Fruit fly (Drosophila melanogaster) whole organism, embryonic: Measurements from ENCODE around the gene CG43291.

ENCODE experiments used
- Abd-B ChIP-seq: fragments of 200-800 bp; sonication (Bioruptor generic); optimal IDR thresholded peaks from 2 replicates; lab custom pipeline; 2018; ENCODE audit warnings: missing biosample characterization, mild to moderate bottlenecking, missing genetic modification characterization, moderate library complexity
- CG10565 ChIP-seq: fragments of 200-800 bp; sonication (Bioruptor generic); optimal IDR thresholded peaks from 3 replicates; lab custom pipeline; 2016; ENCODE audit warnings: missing biosample characterization, mild to moderate bottlenecking, missing genetic modification characterization
- CG11398 ChIP-seq: fragments of 200-800 bp; sonication (Bioruptor generic); optimal IDR thresholded peaks from 2 replicates; lab custom pipeline; 2016; ENCODE audit warnings: missing biosample characterization, missing genetic modification characterization
- CG13424 ChIP-seq: fragments of 200-800 bp; sonication (Bioruptor generic); optimal IDR thresholded peaks from 2 replicates; lab custom pipeline; 2019; ENCODE audit warnings: missing biosample characterization, mild to moderate bottlenecking, missing genetic modification characterization, moderate library complexity
- CG15601 ChIP-seq: fragments of 200-800 bp; sonication (Bioruptor generic); optimal IDR thresholded peaks from 3 replicates; lab custom pipeline; 2019; ENCODE audit warnings: missing biosample characterization, mild to moderate bottlenecking, missing genetic modification characterization, moderate library complexity
- CG17359 ChIP-seq: fragments of 200-800 bp; sonication (Bioruptor generic); optimal IDR thresholded peaks from 3 replicates; lab custom pipeline; 2018; ENCODE audit warnings: missing biosample characterization, mild to moderate bottlenecking, missing genetic modification characterization, moderate library complexity
- CG17568 ChIP-seq: fragments of 200-800 bp; sonication (Bioruptor generic); optimal IDR thresholded peaks from 2 replicates; lab custom pipeline; 2018; ENCODE audit warnings: missing biosample characterization, mild to moderate bottlenecking, missing genetic modification characterization, moderate library complexity
- CG17612 ChIP-seq: fragments of 200-800 bp; sonication (Bioruptor generic); IDR thresholded peaks from 2 replicates; pipeline ENCODE4 v1.3.6; 2022; ENCODE audit warnings: missing biosample characterization, missing genetic modification characterization
- CG18011 ChIP-seq: fragments of 200-800 bp; sonication (Bioruptor generic); optimal IDR thresholded peaks from 2 replicates; lab custom pipeline; 2017; ENCODE audit warnings: missing biosample characterization, missing genetic modification characterization, mild to moderate bottlenecking, moderate library complexity, missing genotype
- CG31388 ChIP-seq: fragments of 200-800 bp; sonication (Bioruptor generic); optimal IDR thresholded peaks from 2 replicates; lab custom pipeline; 2016; ENCODE audit warnings: missing biosample characterization, missing genetic modification characterization
- CG32767 ChIP-seq: fragments of 200-800 bp; sonication (Bioruptor generic); IDR thresholded peaks from 2 replicates; pipeline ENCODE4 v1.3.6; 2022; ENCODE audit warnings: missing biosample characterization, missing genetic modification characterization
- CG33213 ChIP-seq: fragments of 200-800 bp; sonication (Bioruptor generic); optimal IDR thresholded peaks from 3 replicates; lab custom pipeline; 2016; ENCODE audit warnings: missing biosample characterization, missing genetic modification characterization
- CG4404 ChIP-seq: fragments of 200-800 bp; sonication (Bioruptor generic); IDR thresholded peaks from 2 replicates; pipeline ENCODE4 v1.3.6; 2022; ENCODE audit warnings: missing biosample characterization, missing genetic modification characterization
- CG5245 ChIP-seq: fragments of 200-800 bp; sonication (Bioruptor generic); optimal IDR thresholded peaks from 3 replicates; lab custom pipeline; 2016; ENCODE audit warnings: missing biosample characterization, missing genetic modification characterization
- CG6175 ChIP-seq: fragments of 200-800 bp; sonication (Bioruptor generic); IDR thresholded peaks from 3 replicates; pipeline ENCODE4 v1.3.6; 2022; ENCODE audit warnings: missing biosample characterization, missing genetic modification characterization
- CkIIα-i1 ChIP-seq: fragments of 200-800 bp; sonication (Bioruptor generic); IDR thresholded peaks from 2 replicates; pipeline ENCODE4 v1.3.6; 2022; ENCODE audit warnings: missing biosample characterization, missing genetic modification characterization
- CoRest ChIP-seq: fragments of 200-800 bp; sonication (Bioruptor generic); optimal IDR thresholded peaks from 3 replicates; lab custom pipeline; 2018; ENCODE audit warnings: missing biosample characterization, mild to moderate bottlenecking, missing genetic modification characterization, moderate library complexity
- H2.0 ChIP-seq: fragments of 200-800 bp; sonication (Bioruptor generic); IDR thresholded peaks from 2 replicates; pipeline ENCODE4 v1.3.6; 2022; ENCODE audit warnings: missing biosample characterization, missing genetic modification characterization
- Hey ChIP-seq: fragments of 200-800 bp; sonication (Bioruptor generic); optimal IDR thresholded peaks from 3 replicates; lab custom pipeline; 2018; ENCODE audit warnings: missing biosample characterization, mild to moderate bottlenecking, missing genetic modification characterization
- Hsf ChIP-seq: fragments of 200-800 bp; sonication (Bioruptor generic); optimal IDR thresholded peaks from 3 replicates; lab custom pipeline; 2016; ENCODE audit warnings: missing biosample characterization, missing genetic modification characterization
- Lim3 ChIP-seq: fragments of 200-800 bp; sonication (Bioruptor generic); IDR thresholded peaks from 2 replicates; pipeline ENCODE4 v1.3.6; 2022; ENCODE audit warnings: missing biosample characterization, missing genetic modification characterization
- NC2α ChIP-seq: fragments of 200-800 bp; sonication (Bioruptor generic); optimal IDR thresholded peaks from 2 replicates; lab custom pipeline; 2016; ENCODE audit warnings: missing biosample characterization, missing genetic modification characterization
- Oli ChIP-seq: fragments of 200-800 bp; sonication (Bioruptor generic); optimal IDR thresholded peaks from 2 replicates; lab custom pipeline; 2018; ENCODE audit warnings: missing biosample characterization, mild to moderate bottlenecking, missing genetic modification characterization, moderate library complexity
- Poxn ChIP-seq: fragments of 200-800 bp; sonication (Bioruptor generic); IDR thresholded peaks from 2 replicates; pipeline ENCODE4 v1.3.6; 2022; ENCODE audit warnings: missing biosample characterization, missing genetic modification characterization
- Six4 ChIP-seq: fragments of 200-800 bp; sonication (Bioruptor generic); optimal IDR thresholded peaks from 2 replicates; lab custom pipeline; 2016; ENCODE audit warnings: missing biosample characterization, missing genetic modification characterization
- Usf ChIP-seq: fragments of 200-800 bp; sonication (Bioruptor generic); optimal IDR thresholded peaks from 2 replicates; lab custom pipeline; 2017; ENCODE audit warnings: missing genotype, missing biosample characterization, missing genetic modification characterization
- ase ChIP-seq: fragments of 200-800 bp; sonication (Bioruptor generic); IDR thresholded peaks from 3 replicates; pipeline ENCODE4 v1.3.6; 2022; ENCODE audit warnings: missing biosample characterization, missing genetic modification characterization
- br ChIP-seq: fragments of >200 bp; optimal IDR thresholded peaks from 2 replicates; lab custom pipeline; 2017
- btn ChIP-seq: fragments of 200-800 bp; sonication (Bioruptor generic); optimal IDR thresholded peaks from 2 replicates; lab custom pipeline; 2016; ENCODE audit warnings: missing biosample characterization, missing genetic modification characterization
- cas ChIP-seq: fragments of 200-800 bp; sonication (Bioruptor generic); IDR thresholded peaks from 2 replicates; pipeline ENCODE4 v1.3.6; 2022; ENCODE audit warnings: missing biosample characterization, missing genetic modification characterization
- chn ChIP-seq: fragments of 200-800 bp; sonication (Bioruptor generic); optimal IDR thresholded peaks from 2 replicates; lab custom pipeline; 2016; ENCODE audit warnings: missing biosample characterization, missing genetic modification characterization
- croc ChIP-seq: fragments of 200-800 bp; sonication (Bioruptor generic); conservative IDR thresholded peaks from 3 replicates; pipeline ENCODE4 v1.3.6; 2022; ENCODE audit warnings: missing biosample characterization, missing genetic modification characterization
- dati ChIP-seq: fragments of 200-800 bp; sonication (Bioruptor generic); IDR thresholded peaks from 2 replicates; pipeline ENCODE4 v1.3.6; 2022; ENCODE audit warnings: missing biosample characterization, missing genetic modification characterization
- en ChIP-seq: fragments of 200-800 bp; sonication (Bioruptor generic); optimal IDR thresholded peaks from 2 replicates; lab custom pipeline; 2016; ENCODE audit warnings: missing biosample characterization, missing genetic modification characterization
- fd3F ChIP-seq: fragments of 200-800 bp; sonication (Bioruptor generic); optimal IDR thresholded peaks from 2 replicates; lab custom pipeline; 2018; ENCODE audit warnings: missing biosample characterization, mild to moderate bottlenecking, missing genetic modification characterization, moderate library complexity
- grau ChIP-seq: fragments of 200-800 bp; optimal IDR thresholded peaks from 3 replicates; lab custom pipeline; 2019; ENCODE audit warnings: missing biosample characterization, mild to moderate bottlenecking, missing genetic modification characterization, moderate library complexity
- gro ChIP-seq: fragments of 200-800 bp; sonication (Bioruptor generic); optimal IDR thresholded peaks from 2 replicates; lab custom pipeline; 2016; ENCODE audit warnings: missing biosample characterization, missing genetic modification characterization
- gsb ChIP-seq: fragments of 200-800 bp; sonication (Bioruptor generic); IDR thresholded peaks from 2 replicates; pipeline ENCODE4 v1.3.6; 2022; ENCODE audit warnings: missing biosample characterization, missing genetic modification characterization
- inv ChIP-seq: fragments of 200-800 bp; sonication (Bioruptor generic); IDR thresholded peaks from 2 replicates; pipeline ENCODE4 v1.3.6; 2022; ENCODE audit warnings: missing biosample characterization, missing genetic modification characterization; ENCODE audit not compliant: partially characterized antibody
- jumu ChIP-seq: fragments of 200-800 bp; sonication (Bioruptor generic); optimal IDR thresholded peaks from 3 replicates; lab custom pipeline; 2016; ENCODE audit warnings: missing biosample characterization, missing genetic modification characterization
- lola ChIP-seq, 3 experiments: fragments of >200 bp in 2 of 3; fragments of 200-800 bp in 1 of 3; sonication (Bioruptor generic) in 1 of 3; optimal IDR thresholded peaks; 2 replicates each; lab custom pipeline; 2017 to 2019; ENCODE audit warnings: missing biosample characterization in 3 of 3, missing genetic modification characterization in 3 of 3, mild to moderate bottlenecking in 1 of 3, moderate library complexity in 1 of 3
- mirr ChIP-seq: fragments of 200-800 bp; sonication (Bioruptor generic); optimal IDR thresholded peaks from 3 replicates; lab custom pipeline; 2018; ENCODE audit warnings: missing biosample characterization, mild to moderate bottlenecking, missing genetic modification characterization
- oc ChIP-seq: fragments of 200-800 bp; sonication (Bioruptor generic); optimal IDR thresholded peaks from 2 replicates; lab custom pipeline; 2018; ENCODE audit warnings: missing biosample characterization, mild to moderate bottlenecking, missing genetic modification characterization, moderate library complexity
- schlank ChIP-seq: fragments of 200-800 bp; sonication (Bioruptor generic); optimal IDR thresholded peaks from 2 replicates; lab custom pipeline; 2018; ENCODE audit warnings: missing biosample characterization, mild to moderate bottlenecking, missing genetic modification characterization
- sisA ChIP-seq: fragments of 200-800 bp; sonication (Bioruptor generic); IDR thresholded peaks from 2 replicates; pipeline ENCODE4 v1.3.6; 2022; ENCODE audit warnings: missing biosample characterization, missing genetic modification characterization
- tgo ChIP-seq: fragments of 200-800 bp; sonication (Bioruptor generic); IDR thresholded peaks from 3 replicates; pipeline ENCODE4 v1.3.6; 2022; ENCODE audit warnings: missing biosample characterization, missing genetic modification characterization
- vfl ChIP-seq: fragments of 200-800 bp; sonication (Bioruptor generic); optimal IDR thresholded peaks from 2 replicates; lab custom pipeline; 2016; ENCODE audit warnings: missing biosample characterization, missing genetic modification characterization
- zf30C ChIP-seq: fragments of 200-800 bp; sonication (Bioruptor generic); optimal IDR thresholded peaks from 3 replicates; lab custom pipeline; 2018; ENCODE audit warnings: missing biosample characterization, mild to moderate bottlenecking, missing genetic modification characterization
- zfh2 ChIP-seq: fragments of 200-800 bp; sonication (Bioruptor generic); optimal IDR thresholded peaks from 2 replicates; lab custom pipeline; 2016; ENCODE audit warnings: missing biosample characterization, missing genetic modification characterization

CG43291 gene

DNA sequence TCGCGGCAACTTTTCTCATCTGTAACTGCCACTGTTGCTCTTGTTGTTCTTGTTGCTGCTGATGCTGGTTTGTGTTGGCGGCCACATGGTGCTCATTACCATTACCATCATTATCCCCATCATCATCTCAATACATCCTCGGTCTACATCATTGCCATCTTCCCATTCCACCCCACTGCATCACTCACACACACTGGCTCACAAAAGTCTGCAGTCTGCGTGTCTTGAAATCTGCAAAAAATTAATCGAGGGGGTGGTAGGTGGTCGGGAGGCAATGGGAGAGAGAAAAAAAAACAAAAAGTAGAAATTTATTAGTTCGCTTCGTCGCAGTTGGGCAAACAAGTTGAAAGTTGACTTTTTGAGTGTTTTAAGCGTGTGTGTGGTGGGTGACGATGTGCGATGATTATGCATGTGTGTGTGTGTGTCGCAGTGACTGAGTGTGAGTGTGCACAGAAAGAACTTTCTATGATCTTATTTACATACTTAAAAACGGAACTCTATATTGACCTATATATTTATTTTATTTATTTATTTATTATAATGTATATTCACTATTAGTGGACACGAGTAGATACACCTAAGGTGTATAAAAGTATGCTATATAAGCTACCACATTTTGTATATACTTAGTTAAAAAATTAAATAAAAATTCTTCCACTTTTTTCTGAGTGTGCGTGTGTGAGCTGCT is 35.0 kb upstream of the CG43291 start (continued):
- TF ChIP-seq Hsf (no peak), zfh2 (GFP tag; lab: Kevin White, UChicago) (no peak), CG5245 (no peak), CG18011 (GFP tag; lab: Kevin White, UChicago) (no peak), br (lab: Kevin White, UChicago) (no peak), mirr (GFP tag; lab: Kevin White, UChicago) (no peak), dati (GFP tag; lab: Robert Waterston, UW) (no peak), CG17568 (GFP tag; lab: Kevin White, UChicago) (no peak), CG15601 (tag; lab: Kevin White, UChicago) (peak; percentile 17), CG6175 (GFP tag; lab: Robert Waterston, UW) (no peak), Lim3 (GFP tag; lab: Robert Waterston, UW) (no peak), CG11398 (GFP tag; lab: Kevin White, UChicago) (no peak), Six4 (GFP tag; lab: Kevin White, UChicago) (no peak), sisA (GFP tag; lab: Robert Waterston, UW) (peak; percentile 10; the same call in 1 of the 2 replicates), chn (no peak)
- TF ChIP-seq, all 482 proteins: peak for 88

DNA sequence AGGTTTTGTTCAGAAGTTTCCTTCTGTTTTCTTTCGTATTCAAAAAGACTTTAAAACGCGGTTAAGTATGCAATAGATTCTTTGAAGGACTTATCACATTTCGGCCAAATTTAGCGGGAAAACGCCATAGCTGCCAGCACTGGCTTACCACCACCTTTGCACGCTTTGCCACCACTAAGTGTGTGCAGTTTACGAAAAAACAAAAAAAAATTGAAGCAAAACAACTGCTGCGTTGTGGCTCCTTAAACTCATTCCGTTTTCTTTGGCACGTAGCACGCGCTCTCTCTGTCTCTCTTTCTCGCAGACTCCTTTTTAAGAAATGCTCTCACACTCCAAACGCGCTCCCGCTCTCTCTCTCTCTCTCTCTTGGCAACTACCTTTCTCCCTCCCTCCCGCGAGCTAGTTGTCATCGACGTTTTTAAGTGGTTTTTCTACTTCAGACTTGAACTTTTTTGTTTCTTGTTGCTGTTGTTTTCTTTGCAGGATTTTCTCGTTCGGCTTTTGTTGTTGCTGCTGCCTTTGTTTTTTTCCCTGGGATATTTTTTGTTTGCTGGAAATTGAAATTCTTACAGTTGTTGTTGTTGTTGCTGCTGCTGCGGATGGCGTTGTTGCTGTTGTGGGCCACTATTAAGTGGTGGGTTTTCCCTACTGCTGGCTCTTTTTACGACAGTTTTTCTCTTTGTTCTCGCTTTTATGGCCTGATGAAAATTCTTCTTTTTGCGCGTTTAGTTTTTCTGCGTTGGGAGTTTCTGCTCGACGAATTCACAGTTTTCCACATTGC is 34.2 kb upstream of the CG43291 start:
- TF ChIP-seq inv (GFP tag; lab: Robert Waterston, UW) (no peak), gsb (no peak), cas (GFP tag; lab: Robert Waterston, UW) (no peak), Usf (GFP tag; lab: Kevin White, UChicago) (no peak), ase (GFP tag; lab: Robert Waterston, UW) (no peak), btn (GFP tag; lab: Kevin White, UChicago) (no peak), NC2α (GFP tag; lab: Kevin White, UChicago) (no peak), CoRest (no peak), Poxn (GFP tag; lab: Robert Waterston, UW) (no peak), fd3F (GFP tag; lab: Kevin White, UChicago) (no peak), Oli (tag; lab: Kevin White, UChicago) (no peak), Abd-B (GFP tag; lab: Kevin White, UChicago) (no peak), lola (GFP tag; optimal IDR thresholded peaks at IDR 0.05; lab: Kevin White, UChicago) (no peak), CG10565 (no peak), vfl (GFP tag; lab: Kevin White, UChicago) (no peak), schlank (no peak), CG17568 (GFP tag; lab: Kevin White, UChicago) (no peak), CkIIα-i1 (GFP tag; lab: Robert Waterston, UW) (no peak), H2.0 (GFP tag; lab: Robert Waterston, UW) (no peak), jumu (GFP tag; lab: Kevin White, UChicago) (peak; percentile 12), gro (GFP tag; lab: Kevin White, UChicago) (peak; percentile 13), CG17612 (GFP tag; lab: Robert Waterston, UW) (no peak), grau (no peak), CG31388 (GFP tag; lab: Kevin White, UChicago) (no peak), en (GFP tag; lab: Kevin White, UChicago) (no peak), CG13424 (tag; lab: Kevin White, UChicago) (no peak), croc (no peak), CG4404 (GFP tag; lab: Robert Waterston, UW) (0 out of 2 replicates have a peak, but pooled peaks have one; percentile 10), CG33213 (GFP tag; lab: Kevin White, UChicago) (no peak), oc (tag; lab: Kevin White, UChicago) (no peak), tgo (GFP tag; lab: Robert Waterston, UW) (no peak), Hey (tag; lab: Kevin White, UChicago) (no peak), CG32767 (GFP tag; lab: Robert Waterston, UW) (no peak), CG17359 (tag; lab: Kevin White, UChicago) (no peak), zf30C (GFP tag; lab: Kevin White, UChicago) (no peak)
